Fruit fly (Drosophila melanogaster) whole organism, adult: ENCODE results near the gene ck.

Source experiments
- CG11617 ChIP-seq: fragments of 200-800 bp; sonication (Bioruptor generic); optimal IDR thresholded peaks from 2 replicates; lab custom pipeline; 2017; ENCODE audit warnings: mild to moderate bottlenecking, missing biosample characterization, missing genetic modification reagents, missing genetic modification characterization
- CG12768 ChIP-seq: fragments of 200-800 bp; sonication (Bioruptor generic); optimal IDR thresholded peaks from 2 replicates; lab custom pipeline; 2017; ENCODE audit warnings: missing biosample characterization, missing genetic modification characterization, mild to moderate bottlenecking, moderate library complexity, missing genetic modification reagents
- CG14711 ChIP-seq: fragments of 200-800 bp; sonication (Bioruptor generic); optimal IDR thresholded peaks from 2 replicates; lab custom pipeline; 2018; ENCODE audit warnings: missing biosample characterization, mild to moderate bottlenecking, missing genetic modification characterization, moderate library complexity
- CG1620 ChIP-seq: fragments of 200-800 bp; sonication (Bioruptor generic); optimal IDR thresholded peaks from 2 replicates; lab custom pipeline; 2016; ENCODE audit warnings: missing biosample characterization, missing genetic modification characterization
- CG33017 ChIP-seq: fragments of 200-800 bp; sonication (Bioruptor generic); optimal IDR thresholded peaks from 2 replicates; lab custom pipeline; 2018; ENCODE audit warnings: missing biosample characterization, mild to moderate bottlenecking, missing genetic modification characterization, moderate library complexity
- CG5204 ChIP-seq: fragments of 200-800 bp; sonication (Bioruptor generic); optimal IDR thresholded peaks from 2 replicates; lab custom pipeline; 2016; ENCODE audit warnings: missing biosample characterization, missing genetic modification characterization
- CG7045 ChIP-seq: fragments of 200-800 bp; sonication (Bioruptor generic); optimal IDR thresholded peaks from 2 replicates; lab custom pipeline; 2017; ENCODE audit warnings: missing biosample characterization, mild to moderate bottlenecking, missing genetic modification characterization
- CG7101 ChIP-seq: fragments of 200-800 bp; sonication (Bioruptor generic); optimal IDR thresholded peaks from 2 replicates; lab custom pipeline; 2018; ENCODE audit warnings: missing biosample characterization, mild to moderate bottlenecking, missing genetic modification characterization, moderate library complexity
- Clk ChIP-seq: fragments of 200-800 bp; sonication (Bioruptor generic); optimal IDR thresholded peaks from 2 replicates; lab custom pipeline; 2017; ENCODE audit warnings: missing biosample characterization, missing genetic modification characterization
- Crg-1 ChIP-seq: fragments of 200-800 bp; sonication (Bioruptor generic); optimal IDR thresholded peaks from 2 replicates; lab custom pipeline; 2016; ENCODE audit warnings: missing biosample characterization, missing genetic modification characterization
- Hr96 ChIP-seq: fragments of 200-800 bp; sonication (Bioruptor generic); optimal IDR thresholded peaks from 2 replicates; lab custom pipeline; 2016; ENCODE audit warnings: missing biosample characterization, missing genetic modification characterization
- Mnt ChIP-seq: fragments of 200-800 bp; sonication (Bioruptor generic); optimal IDR thresholded peaks from 2 replicates; lab custom pipeline; 2016; ENCODE audit warnings: missing biosample characterization, mild to moderate bottlenecking, missing genetic modification characterization
- bab1 ChIP-seq: fragments of 200-800 bp; sonication (Bioruptor generic); optimal IDR thresholded peaks from 3 replicates; lab custom pipeline; 2019; ENCODE audit warnings: missing biosample characterization, mild to moderate bottlenecking, missing genetic modification characterization, moderate library complexity
- cic ChIP-seq: fragments of 200-800 bp; sonication (Bioruptor generic); optimal IDR thresholded peaks from 2 replicates; lab custom pipeline; 2017; ENCODE audit warnings: missing biosample characterization, mild to moderate bottlenecking, missing genetic modification characterization, moderate library complexity
- cnc ChIP-seq, 2 experiments: fragments of >200 bp; optimal IDR thresholded peaks; 2 replicates each; lab custom pipeline; 2017
- kay ChIP-seq: fragments of 200-800 bp; sonication (Bioruptor generic); peaks from one replicate; lab custom pipeline; 2016; ENCODE audit warnings: missing biosample characterization, missing genetic modification characterization, borderline replicate concordance
- ovo ChIP-seq: fragments of 200-800 bp; sonication (Bioruptor generic); optimal IDR thresholded peaks from 2 replicates; lab custom pipeline; 2016; ENCODE audit warnings: missing biosample characterization, missing genetic modification characterization
- pad ChIP-seq: fragments of 200-800 bp; sonication (Bioruptor generic); optimal IDR thresholded peaks from 3 replicates; lab custom pipeline; 2017; ENCODE audit warnings: missing biosample characterization, missing genetic modification characterization, mild to moderate bottlenecking, moderate library complexity, missing genetic modification reagents
- tj ChIP-seq: fragments of 200-800 bp; sonication (Bioruptor generic); optimal IDR thresholded peaks from 3 replicates; lab custom pipeline; 2017; ENCODE audit warnings: missing biosample characterization, mild to moderate bottlenecking, missing genetic modification characterization, moderate library complexity
- toe ChIP-seq: fragments of 200-800 bp; sonication (Bioruptor generic); optimal IDR thresholded peaks from 2 replicates; lab custom pipeline; 2016; ENCODE audit warnings: missing biosample characterization, missing genetic modification characterization

ck gene

DNA sequence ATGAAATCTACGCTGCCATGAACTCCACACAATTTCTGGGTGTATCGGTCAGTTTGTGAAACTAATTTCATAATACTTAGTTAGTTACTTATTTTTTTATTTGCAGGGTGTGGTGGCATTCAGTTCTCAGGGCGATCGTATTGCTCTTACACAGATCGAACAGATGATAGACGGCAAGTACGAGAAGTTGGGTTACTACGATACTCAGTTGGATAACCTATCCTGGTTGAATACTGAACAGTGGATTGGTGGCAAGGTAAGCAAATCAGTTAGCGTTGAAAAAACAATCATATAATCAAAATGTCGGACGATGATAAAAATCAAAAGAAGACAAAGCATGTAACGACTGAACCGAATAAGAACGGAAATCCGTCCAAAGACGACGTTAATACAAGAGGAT is 31.1 kb downstream of the ck start, which contains the start of gene CG33310:
TSS of gene CG33310 (plus strand) at position 301 of the 400 bp plus-strand sequence.
- TF ChIP-seq Clk (GFP tag; lab: Kevin White, UChicago) (no peak), Mnt (GFP tag; lab: Kevin White, UChicago) (no peak), bab1 (GFP tag; lab: Kevin White, UChicago) (no peak), CG7101 (tag; lab: Kevin White, UChicago) (no peak), kay (GFP tag; lab: Kevin White, UChicago) (no peak), CG7045 (no peak), CG11617 (no peak), cnc (optimal IDR thresholded peaks at IDR 0.05; lab: Kevin White, UChicago) (no peak), cic (GFP tag; lab: Kevin White, UChicago) (no peak), tj (no peak), ovo (GFP tag; lab: Kevin White, UChicago) (no peak), CG5204 (GFP tag; lab: Kevin White, UChicago) (no peak), CG33017 (tag; lab: Kevin White, UChicago) (no peak), pad (no peak), CG12768 (GFP tag; lab: Kevin White, UChicago) (no peak), toe (GFP tag; lab: Kevin White, UChicago) (no peak)

DNA sequence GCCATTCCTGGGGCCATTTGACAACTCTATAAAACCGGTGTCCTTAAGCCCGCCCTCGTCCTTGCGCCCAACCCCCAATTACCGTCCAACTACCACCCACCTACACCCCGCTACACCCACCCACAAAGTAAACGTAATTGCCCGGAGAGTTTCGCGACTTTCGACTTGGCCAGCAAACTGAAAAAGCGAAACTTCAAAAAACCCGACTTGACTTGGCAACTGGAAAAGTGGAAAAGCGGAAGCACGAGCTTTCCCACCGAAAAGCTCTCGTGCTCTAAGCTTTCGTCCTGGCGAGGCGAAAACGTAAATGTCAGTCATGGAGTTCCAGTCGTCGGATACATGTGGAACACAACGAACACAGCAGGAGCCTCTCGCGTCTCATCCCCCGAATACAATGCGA is 41.6 kb downstream of the ck start, which contains the start of gene GABA-B-R1:
TSS of gene GABA-B-R1 (plus strand) at position 301 of the 400 bp plus-strand sequence.
- no peak for TF ChIP-seq pad
- TF ChIP-seq CG11617 = no peak
- no peak for TF ChIP-seq Mnt (GFP tag; lab: Kevin White, UChicago)
- no peak for TF ChIP-seq CG33017 (tag; lab: Kevin White, UChicago)
- TF ChIP-seq cic (GFP tag; lab: Kevin White, UChicago) = no peak
- no peak for TF ChIP-seq CG1620 (GFP tag; lab: Kevin White, UChicago)
- TF ChIP-seq cnc (optimal IDR thresholded peaks at IDR 0.05; lab: Kevin White, UChicago) = no peak

DNA sequence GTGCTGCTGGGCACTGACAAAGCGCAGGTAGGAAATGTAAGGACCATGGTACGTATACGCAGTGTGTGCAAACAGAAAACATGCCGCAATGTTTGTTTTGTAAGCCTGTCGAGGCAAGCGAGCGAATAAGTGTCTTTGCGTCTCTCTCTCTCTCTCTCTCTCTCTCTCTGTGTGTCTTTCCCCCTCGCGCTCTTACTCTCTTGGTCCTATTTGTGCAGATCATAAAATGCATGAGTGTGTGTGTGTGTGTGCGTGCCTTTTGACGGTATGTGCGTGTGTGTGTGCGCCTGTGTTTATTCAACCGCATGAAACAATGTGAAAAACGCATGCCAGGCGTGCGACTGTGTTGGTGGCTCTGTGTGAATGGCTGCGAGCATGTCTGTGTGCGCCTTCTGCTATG is 44.1 kb downstream of the ck start:
- no peak for TF ChIP-seq tj
- no peak for TF ChIP-seq bab1 (GFP tag; lab: Kevin White, UChicago)
- TF ChIP-seq Hr96 (GFP tag; lab: Kevin White, UChicago) = peak; percentile 2
- TF ChIP-seq cic (GFP tag; lab: Kevin White, UChicago) = peak; percentile 13

DNA sequence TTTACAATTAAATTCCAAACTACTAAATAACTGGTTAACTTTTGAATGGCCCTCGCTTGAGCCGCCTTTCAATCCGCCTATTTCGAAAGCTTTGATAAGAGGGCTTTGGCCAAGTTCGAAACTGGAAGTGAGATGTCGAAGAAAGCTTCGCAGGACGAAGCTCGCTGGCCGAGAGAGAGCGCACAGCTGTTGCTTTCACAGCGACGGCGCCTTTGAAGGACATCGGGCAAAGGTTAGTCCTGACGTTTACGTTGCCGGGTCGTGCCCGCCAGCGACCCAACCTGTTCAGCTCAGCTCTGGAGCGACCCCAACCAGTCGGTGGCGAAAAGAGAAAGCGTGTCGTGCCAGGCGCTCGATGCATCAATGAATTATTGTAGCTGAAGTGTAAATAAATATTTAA is 45.9 kb downstream of the ck start:
- no peak for TF ChIP-seq tj
- TF ChIP-seq toe (GFP tag; lab: Kevin White, UChicago) = no peak
- TF ChIP-seq CG11617 = no peak
- no peak for TF ChIP-seq Mnt (GFP tag; lab: Kevin White, UChicago)
- TF ChIP-seq Clk (GFP tag; lab: Kevin White, UChicago) = no peak

dm6 chr2L:15009703-15010102 is 48.0 kb downstream of the ck start, which contains the start of the genes THG and Rnmt:
TSS of gene THG (minus strand) at chr2L:15009724.
TSS of gene Rnmt (plus strand) at chr2L:15009939.
- peak; percentile 30 for TF ChIP-seq Clk (GFP tag; lab: Kevin White, UChicago)
- peak; percentile 65 for TF ChIP-seq Hr96 (GFP tag; lab: Kevin White, UChicago)
- TF ChIP-seq CG1620 (GFP tag; lab: Kevin White, UChicago) = peak; percentile 71
- peak; percentile 63 for TF ChIP-seq CG5204 (GFP tag; lab: Kevin White, UChicago)
- no peak for TF ChIP-seq kay (GFP tag; lab: Kevin White, UChicago)
- TF ChIP-seq cnc (optimal IDR thresholded peaks at IDR 0.05; lab: Kevin White, UChicago) = no peak
- TF ChIP-seq toe (GFP tag; lab: Kevin White, UChicago) = peak; percentile 78
- TF ChIP-seq cic (GFP tag; lab: Kevin White, UChicago) = no peak
- TF ChIP-seq CG7045 = peak; percentile 63
- TF ChIP-seq pad = peak; percentile 26
- TF ChIP-seq CG33017 (tag; lab: Kevin White, UChicago) = peak; percentile 70
- peak; percentile 28 for TF ChIP-seq ovo (GFP tag; lab: Kevin White, UChicago)
- peak; percentile 65 for TF ChIP-seq Mnt (GFP tag; lab: Kevin White, UChicago)
- peak; percentile 20 for TF ChIP-seq Crg-1 (GFP tag; lab: Kevin White, UChicago)
- TF ChIP-seq bab1 (GFP tag; lab: Kevin White, UChicago) = peak; percentile 88
- TF ChIP-seq CG11617 = peak; percentile 75
- peak; percentile 83 for TF ChIP-seq CG7101 (tag; lab: Kevin White, UChicago)
- peak; percentile 47 for TF ChIP-seq CG12768 (GFP tag; lab: Kevin White, UChicago)
- TF ChIP-seq tj = peak; percentile 43
- TF ChIP-seq CG14711 (tag; lab: Kevin White, UChicago) = peak; percentile 75

- no peak for TF ChIP-seq toe (GFP tag; lab: Kevin White, UChicago)
- no peak for TF ChIP-seq Mnt (GFP tag; lab: Kevin White, UChicago)
- no peak for TF ChIP-seq Hr96 (GFP tag; lab: Kevin White, UChicago)
- no peak for TF ChIP-seq Crg-1 (GFP tag; lab: Kevin White, UChicago)
- TF ChIP-seq kay (GFP tag; lab: Kevin White, UChicago) = no peak
- TF ChIP-seq pad = no peak
- TF ChIP-seq cnc (optimal IDR thresholded peaks at IDR 0.05; lab: Kevin White, UChicago) = no peak
- TF ChIP-seq CG33017 (tag; lab: Kevin White, UChicago) = no peak
- no peak for TF ChIP-seq CG5204 (GFP tag; lab: Kevin White, UChicago)
- no peak for TF ChIP-seq ovo (GFP tag; lab: Kevin White, UChicago)
- no peak for TF ChIP-seq CG1620 (GFP tag; lab: Kevin White, UChicago)
- TF ChIP-seq CG11617 = no peak
- TF ChIP-seq CG12768 (GFP tag; lab: Kevin White, UChicago) = no peak
- no peak for TF ChIP-seq CG7101 (tag; lab: Kevin White, UChicago)
These were observed 49.6 kb downstream of the ck start for dm6 chr2L:15008034-15008433.
